Fruit fly (Drosophila melanogaster) whole organism, wandering third instar larva: ENCODE data around the gene jhamt.

Source experiments
- Abd-B ChIP-seq: fragments of >200 bp; optimal IDR thresholded peaks from 2 replicates; lab custom pipeline; 2017; ENCODE audit warnings: missing biosample characterization, missing genetic modification characterization
- CG32264 ChIP-seq: fragments of 200-800 bp; sonication (Bioruptor generic); optimal IDR thresholded peaks from 2 replicates; lab custom pipeline; 2016; ENCODE audit warnings: missing biosample characterization, missing genetic modification characterization
- CG9705 ChIP-seq: fragments of 200-800 bp; sonication (Bioruptor generic); optimal IDR thresholded peaks from 2 replicates; lab custom pipeline; 2018; ENCODE audit warnings: missing biosample characterization, mild to moderate bottlenecking, missing genetic modification characterization
- CrebA ChIP-seq: fragments of 200-800 bp; sonication (Bioruptor generic); optimal IDR thresholded peaks from 2 replicates; lab custom pipeline; 2016; ENCODE audit warnings: missing biosample characterization, mild to moderate bottlenecking, missing genetic modification characterization, borderline replicate concordance
- Dfd ChIP-seq: fragments of >200 bp; optimal IDR thresholded peaks from 2 replicates; lab custom pipeline; 2017; ENCODE audit warnings: missing biosample characterization, missing genetic modification characterization
- GATAd ChIP-seq: sonication (Bioruptor generic); optimal IDR thresholded peaks from 2 replicates; lab custom pipeline; 2016; ENCODE audit warnings: missing biosample characterization, missing genetic modification characterization
- HLH106 ChIP-seq: fragments of 200-800 bp; optimal IDR thresholded peaks from 3 replicates; lab custom pipeline; 2019; ENCODE audit warnings: missing biosample characterization, mild to moderate bottlenecking, missing genetic modification characterization, moderate library complexity
- Hnf4 ChIP-seq: fragments of 200-800 bp; sonication (Bioruptor generic); optimal IDR thresholded peaks from 2 replicates; lab custom pipeline; 2016; ENCODE audit warnings: missing biosample characterization, mild to moderate bottlenecking, missing genetic modification characterization
- Hr78 ChIP-seq: fragments of >200 bp; optimal IDR thresholded peaks from 2 replicates; lab custom pipeline; 2017; ENCODE audit warnings: missing biosample characterization, missing genetic modification characterization
- Hr83 ChIP-seq: fragments of 200-300 bp; sonication (Bioruptor generic); optimal IDR thresholded peaks from 2 replicates; lab custom pipeline; 2016; ENCODE audit warnings: missing biosample characterization, mild to moderate bottlenecking, missing genetic modification characterization, moderate library complexity; ENCODE audit not compliant: poor library complexity, severe bottlenecking
- Jra ChIP-seq: sonication (Bioruptor generic); optimal IDR thresholded peaks from 2 replicates; lab custom pipeline; 2016; ENCODE audit warnings: missing biosample characterization, missing genetic modification characterization
- Mio ChIP-seq: sonication (Bioruptor generic); optimal IDR thresholded peaks from 2 replicates; lab custom pipeline; 2016; ENCODE audit warnings: missing biosample characterization, missing genetic modification characterization
- Myc ChIP-seq: fragments of >200 bp; optimal IDR thresholded peaks from 2 replicates; lab custom pipeline; 2017
- N ChIP-seq: fragments of >200 bp; optimal IDR thresholded peaks from 2 replicates; lab custom pipeline; 2018; ENCODE audit warnings: missing biosample characterization, missing external identifiers, missing genetic modification characterization
- OdsH ChIP-seq: fragments of 200-800 bp; sonication (Bioruptor generic); optimal IDR thresholded peaks from 2 replicates; lab custom pipeline; 2016; ENCODE audit warnings: missing biosample characterization, mild to moderate bottlenecking, missing genetic modification characterization
- Rel ChIP-seq, 2 experiments: fragments of 200-800 bp; sonication (Bioruptor generic) in 1 of 2; optimal IDR thresholded peaks; 2 replicates in 1 of 2; 3 replicates in 1 of 2; lab custom pipeline; 2016 to 2019; ENCODE audit warnings: mild to moderate bottlenecking in 2 of 2, missing biosample characterization in 2 of 2, missing genetic modification characterization in 2 of 2, moderate library complexity in 1 of 2
- Sp1 ChIP-seq: fragments of 200-800 bp; sonication (Bioruptor generic); optimal IDR thresholded peaks from 3 replicates; lab custom pipeline; 2019; ENCODE audit warnings: missing biosample characterization, mild to moderate bottlenecking, missing genetic modification characterization, moderate library complexity
- br ChIP-seq: fragments of 200-800 bp; sonication (Bioruptor generic); optimal IDR thresholded peaks from 2 replicates; lab custom pipeline; 2016; ENCODE audit warnings: missing biosample characterization, missing genetic modification characterization
- brk ChIP-seq: fragments of 200-800 bp; sonication (Bioruptor generic); optimal IDR thresholded peaks from 2 replicates; lab custom pipeline; 2016; ENCODE audit warnings: missing biosample characterization, mild to moderate bottlenecking, missing genetic modification characterization
- dl ChIP-seq, 2 experiments: fragments of 175-275, 200-275 bp in 1 of 2; fragments of 200-275 bp in 1 of 2; sonication (Bioruptor generic); optimal IDR thresholded peaks; lab custom pipeline; 2018; ENCODE audit warnings: mild to moderate bottlenecking in 2 of 2, missing biosample characterization in 2 of 2, missing genetic modification characterization in 2 of 2, moderate library complexity in 2 of 2; ENCODE audit not compliant: partially characterized antibody in 2 of 2, insufficient read depth in 1 of 2
- dmrt93B ChIP-seq: fragments of 200-800 bp; sonication (Bioruptor generic); optimal IDR thresholded peaks from 2 replicates; lab custom pipeline; 2018; ENCODE audit warnings: missing biosample characterization, mild to moderate bottlenecking, missing genetic modification characterization
- dsf ChIP-seq: sonication (Bioruptor generic); optimal IDR thresholded peaks from 2 replicates; lab custom pipeline; 2016; ENCODE audit warnings: missing biosample characterization, missing genetic modification characterization, borderline replicate concordance
- ey ChIP-seq: fragments of 200-800 bp; sonication (Bioruptor generic); optimal IDR thresholded peaks from 2 replicates; lab custom pipeline; 2016; ENCODE audit warnings: missing biosample characterization, missing genetic modification characterization
- foxo ChIP-seq, 2 experiments: fragments of 200-800 bp; sonication (Bioruptor generic); optimal IDR thresholded peaks; 2 replicates in 1 of 2; 3 replicates in 1 of 2; lab custom pipeline; 2016 to 2017; ENCODE audit warnings: missing biosample characterization in 2 of 2, missing genetic modification characterization in 2 of 2
- fru ChIP-seq: fragments of 200-800 bp; sonication (Bioruptor generic); optimal IDR thresholded peaks from 3 replicates; lab custom pipeline; 2016; ENCODE audit warnings: missing biosample characterization, mild to moderate bottlenecking, missing genetic modification characterization
- h ChIP-seq: fragments of 200-800 bp; sonication (Bioruptor generic); optimal IDR thresholded peaks from 3 replicates; lab custom pipeline; 2016; ENCODE audit warnings: missing biosample characterization, mild to moderate bottlenecking, missing genetic modification characterization
- jim ChIP-seq: fragments of 175-275, 200-325 bp; sonication (Bioruptor generic); optimal IDR thresholded peaks from 2 replicates; lab custom pipeline; 2016; ENCODE audit warnings: missing biosample characterization, mild to moderate bottlenecking, missing genetic modification characterization
- lola ChIP-seq: fragments of >200 bp; optimal IDR thresholded peaks from 2 replicates; lab custom pipeline; 2017; ENCODE audit warnings: missing biosample characterization, missing genetic modification characterization
- pan ChIP-seq: fragments of >200 bp; optimal IDR thresholded peaks from 2 replicates; lab custom pipeline; 2017
- psq ChIP-seq: fragments of 200-800 bp; sonication (Bioruptor generic); optimal IDR thresholded peaks from 3 replicates; lab custom pipeline; 2017; ENCODE audit warnings: missing biosample characterization, mild to moderate bottlenecking, missing genetic modification characterization, moderate library complexity
- rgr ChIP-seq: fragments of 200-800 bp; sonication (Bioruptor generic); optimal IDR thresholded peaks from 3 replicates; lab custom pipeline; 2016; ENCODE audit warnings: missing biosample characterization, mild to moderate bottlenecking, missing genetic modification characterization
- sage ChIP-seq: fragments of 200-800 bp; sonication (Bioruptor generic); optimal IDR thresholded peaks from 2 replicates; lab custom pipeline; 2016; ENCODE audit warnings: missing biosample characterization, mild to moderate bottlenecking, missing genetic modification characterization
- sv ChIP-seq: fragments of 200-800 bp; sonication (Bioruptor generic); optimal IDR thresholded peaks from 3 replicates; lab custom pipeline; 2016; ENCODE audit warnings: missing biosample characterization, missing genetic modification characterization
- tai ChIP-seq: sonication (Bioruptor generic); optimal IDR thresholded peaks from 2 replicates; lab custom pipeline; 2016; ENCODE audit warnings: missing biosample characterization, missing genetic modification characterization
- usp ChIP-seq: fragments of >200 bp; optimal IDR thresholded peaks from 2 replicates; lab custom pipeline; 2017; ENCODE audit warnings: missing biosample characterization, missing genetic modification characterization
- woc ChIP-seq: sonication (Bioruptor generic); optimal IDR thresholded peaks from 2 replicates; lab custom pipeline; 2016; ENCODE audit warnings: missing biosample characterization, mild to moderate bottlenecking, missing genetic modification characterization

Gene jhamt

DNA sequence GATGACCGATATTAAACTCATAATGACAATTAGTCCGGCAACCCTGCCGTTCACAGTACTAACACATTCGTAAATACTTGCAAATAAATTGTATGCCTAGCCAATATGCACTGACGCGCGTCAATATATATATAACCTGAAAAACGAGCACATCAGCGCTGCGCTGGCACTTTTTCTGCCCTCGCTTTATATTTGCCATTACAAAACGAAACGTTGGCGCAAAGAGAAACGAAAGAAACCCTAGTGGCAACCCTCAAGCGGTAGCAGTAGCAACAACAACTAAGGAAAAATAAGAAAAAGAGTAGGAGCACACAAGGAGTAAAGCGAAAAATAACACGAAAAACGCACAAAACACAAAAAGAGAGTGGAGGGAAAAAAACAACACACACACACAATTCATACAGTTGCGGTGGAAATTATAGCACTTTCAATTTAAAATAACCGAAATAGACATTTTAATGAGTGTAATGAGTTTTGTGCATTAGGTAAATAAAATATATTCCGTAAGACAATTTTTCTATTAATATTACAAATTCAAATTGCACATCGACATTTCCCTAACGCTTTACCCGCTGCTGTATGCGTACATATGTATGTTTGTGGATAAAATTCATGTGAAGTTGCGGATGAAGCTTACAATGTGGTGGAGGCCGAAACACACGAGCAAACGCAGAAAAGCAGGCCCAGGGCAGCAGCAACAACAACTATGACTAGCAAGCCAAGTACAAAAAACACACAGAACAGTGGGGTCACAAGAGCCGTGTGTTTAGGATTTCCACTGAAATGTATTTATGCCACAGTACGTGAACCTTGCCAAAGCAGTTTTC lies 14.7 kb upstream of the jhamt start:
- TF ChIP-seq GATAd (peak; percentile 92), dsf (GFP tag; lab: Kevin White, UChicago) (peak; percentile 90), brk (GFP tag; lab: Kevin White, UChicago) (peak; percentile 98), h (GFP tag; lab: Kevin White, UChicago) (peak; percentile 99), psq (GFP tag; lab: Kevin White, UChicago) (peak; percentile 100), Rel (GFP tag; optimal IDR thresholded peaks at IDR 0.05; lab: Kevin White, UChicago) (peak; percentile 95), Rel (tag; optimal IDR thresholded peaks at IDR 0.05; lab: Kevin White, UChicago) (peak; percentile 93), Dfd (GFP tag; lab: Kevin White, UChicago) (peak; percentile 91), CrebA (GFP tag; lab: Kevin White, UChicago) (peak; percentile 96), pan (no peak), Abd-B (no peak), fru (peak; percentile 99), Jra (GFP tag; lab: Kevin White, UChicago) (peak; percentile 98), HLH106 (peak; percentile 99), ey (peak; percentile 99), tai (GFP tag; lab: Kevin White, UChicago) (peak; percentile 96), Hr83 (peak; percentile 47), lola (GFP tag; lab: Kevin White, UChicago) (no peak), Sp1 (GFP tag; lab: Kevin White, UChicago) (peak; percentile 100), OdsH (GFP tag; lab: Kevin White, UChicago) (peak; percentile 99), sv (peak; percentile 99), woc (GFP tag; lab: Kevin White, UChicago) (peak; percentile 99), dmrt93B (peak; percentile 98), sage (peak; percentile 98), rgr (peak; percentile 99), N (GFP tag; lab: Kevin White, UChicago) (no peak), Mio (GFP tag; lab: Kevin White, UChicago) (peak; percentile 89), dl (GFP tag; optimal IDR thresholded peaks at IDR 0.05; lab: Kevin White, UChicago; ENCODE audit: insufficient read depth in 1 of 2, partially characterized antibody in 2 of 2) (no peak), br (GFP tag; lab: Kevin White, UChicago) (peak; percentile 99), CG9705 (GFP tag; lab: Kevin White, UChicago) (peak; percentile 98), usp (GFP tag; lab: Kevin White, UChicago) (no peak), CG32264 (GFP tag; lab: Kevin White, UChicago) (peak; percentile 95), jim (GFP tag; lab: Kevin White, UChicago) (peak; percentile 44), Myc (lab: Kevin White, UChicago) (no peak), Hnf4 (GFP tag; lab: Kevin White, UChicago) (peak; percentile 98), foxo (GFP tag; optimal IDR thresholded peaks at IDR 0.05; lab: Kevin White, UChicago) (peak; percentile 93 to 99), Hr78 (GFP tag; lab: Kevin White, UChicago) (no peak)
- TF ChIP-seq, all 38 proteins: peak for 28

DNA sequence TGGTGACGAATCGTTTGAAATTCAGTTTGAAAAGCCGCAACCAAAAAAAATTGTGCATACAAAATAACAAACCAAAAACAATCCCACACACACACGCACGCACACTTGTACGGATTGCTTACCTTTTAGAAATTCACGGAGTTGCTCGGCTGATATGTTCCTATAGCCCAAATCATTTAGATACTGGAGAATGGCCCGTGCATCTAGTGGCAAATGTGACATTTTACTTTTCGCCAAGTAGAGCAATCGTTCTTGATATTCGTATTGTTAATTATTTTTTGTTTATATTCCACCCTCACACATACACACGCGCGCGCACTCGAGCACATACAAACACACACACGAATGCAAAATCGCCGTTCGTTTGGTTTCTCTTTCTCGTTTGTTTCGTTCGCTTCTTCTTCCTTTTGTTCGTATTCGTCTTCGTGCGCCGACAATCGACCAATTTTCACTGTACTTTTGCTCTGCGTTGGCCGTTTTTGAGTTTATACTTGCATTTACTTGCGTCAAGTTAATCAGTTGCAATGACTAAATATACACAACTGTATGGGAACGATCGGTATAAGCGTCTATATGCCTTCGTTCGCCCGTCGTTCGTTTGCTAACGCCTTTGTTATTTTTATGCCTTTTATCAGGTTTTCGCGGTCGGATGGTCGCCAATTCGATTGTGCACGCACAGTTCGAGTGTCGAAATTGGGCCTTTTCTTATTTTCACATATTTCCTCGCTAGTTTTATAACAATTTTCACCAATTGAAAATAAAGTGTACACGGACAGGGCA lies 13.7 kb upstream of the jhamt start:
- TF ChIP-seq CG9705 (GFP tag; lab: Kevin White, UChicago): no peak
- TF ChIP-seq Dfd (GFP tag; lab: Kevin White, UChicago): peak; percentile 23
- no peak for TF ChIP-seq dmrt93B
